Fruit fly (Drosophila melanogaster) whole organism, embryonic: ENCODE results near the gene CG16753.

Source experiments
- Atf-2 ChIP-seq: fragments of 200-800 bp; sonication (Bioruptor generic); optimal IDR thresholded peaks from 2 replicates; lab custom pipeline; 2016; ENCODE audit warnings: missing biosample characterization, missing genetic modification characterization
- Awh ChIP-seq: fragments of 200-800 bp; sonication (Bioruptor generic); IDR thresholded peaks from 2 replicates; pipeline ENCODE4, ENCODE4 v1.3.6; 2022; ENCODE audit warnings: missing biosample characterization, missing genetic modification characterization
- Bgb ChIP-seq: fragments of 200-800 bp; sonication (Bioruptor generic); IDR thresholded peaks from 2 replicates; pipeline ENCODE4 v1.3.6; 2022; ENCODE audit warnings: missing biosample characterization, missing genetic modification characterization; ENCODE audit not compliant: partially characterized antibody
- CG11456 ChIP-seq: fragments of 200-800 bp; sonication (Bioruptor generic); IDR thresholded peaks from 3 replicates; pipeline ENCODE4 v1.3.6; 2022; ENCODE audit warnings: missing biosample characterization, missing genetic modification characterization
- CG11696 ChIP-seq: fragments of 200-800 bp; sonication (Bioruptor generic); IDR thresholded peaks from 2 replicates; pipeline ENCODE4 v1.3.6; 2022; ENCODE audit warnings: missing biosample characterization, missing genetic modification characterization
- CG11723 ChIP-seq: fragments of 200-800 bp; sonication (Bioruptor generic); optimal IDR thresholded peaks from 2 replicates; lab custom pipeline; 2017; ENCODE audit warnings: missing biosample characterization, mild to moderate bottlenecking, missing genetic modification characterization
- CG12104 ChIP-seq: fragments of 200-800 bp; sonication (Bioruptor generic); optimal IDR thresholded peaks from 3 replicates; lab custom pipeline; 2016; ENCODE audit warnings: missing biosample characterization, missing genetic modification characterization
- CG14050 ChIP-seq: fragments of 200-800 bp; sonication (Bioruptor generic); IDR thresholded peaks from 3 replicates; pipeline ENCODE4 v1.3.6; 2022; ENCODE audit warnings: missing biosample characterization, missing genetic modification characterization
- CG15073 ChIP-seq: fragments of 200-800 bp; sonication (Bioruptor generic); optimal IDR thresholded peaks from 2 replicates; lab custom pipeline; 2016; ENCODE audit warnings: missing biosample characterization, missing genetic modification characterization
- CG16779 ChIP-seq: fragments of 200-800 bp; sonication (Bioruptor generic); IDR thresholded peaks from 2 replicates; pipeline ENCODE4 v1.3.6; 2022; ENCODE audit warnings: missing biosample characterization, missing genetic modification characterization
- CG17568 ChIP-seq: fragments of 200-800 bp; sonication (Bioruptor generic); optimal IDR thresholded peaks from 2 replicates; lab custom pipeline; 2018; ENCODE audit warnings: missing biosample characterization, mild to moderate bottlenecking, missing genetic modification characterization, moderate library complexity
- CG17829 ChIP-seq: fragments of 200-800 bp; optimal IDR thresholded peaks from 2 replicates; lab custom pipeline; 2019; ENCODE audit warnings: missing biosample characterization, mild to moderate bottlenecking, missing genetic modification characterization, moderate library complexity
- CG18764 ChIP-seq: fragments of 200-800 bp; sonication (Bioruptor generic); optimal IDR thresholded peaks from 3 replicates; lab custom pipeline; 2016; ENCODE audit warnings: missing biosample characterization, missing genetic modification characterization
- CG3281 ChIP-seq: fragments of 200-800 bp; sonication (Bioruptor generic); optimal IDR thresholded peaks from 3 replicates; lab custom pipeline; 2017; ENCODE audit warnings: missing biosample characterization, mild to moderate bottlenecking, missing genetic modification characterization
- CG3726 ChIP-seq: fragments of 200-800 bp; sonication (Bioruptor generic); IDR thresholded peaks from 3 replicates; pipeline ENCODE4, ENCODE4 v1.3.6; 2022; ENCODE audit warnings: missing biosample characterization, missing genetic modification characterization
- CG5180 ChIP-seq: fragments of 200-800 bp; sonication (Bioruptor generic); optimal IDR thresholded peaks from 3 replicates; lab custom pipeline; 2017; ENCODE audit warnings: missing biosample characterization, missing genetic modification characterization, mild to moderate bottlenecking, moderate library complexity, missing genetic modification reagents
- CG7271 ChIP-seq: fragments of 200-800 bp; sonication (Bioruptor generic); optimal IDR thresholded peaks from 2 replicates; lab custom pipeline; 2018; ENCODE audit warnings: missing biosample characterization, mild to moderate bottlenecking, missing genetic modification characterization, moderate library complexity
- CG7556 ChIP-seq: fragments of 200-800 bp; sonication (Bioruptor generic); optimal IDR thresholded peaks from 2 replicates; lab custom pipeline; 2017; ENCODE audit warnings: missing biosample characterization, mild to moderate bottlenecking, missing genetic modification characterization
- CG7928 ChIP-seq: fragments of 200-800 bp; sonication (Bioruptor generic); optimal IDR thresholded peaks from 2 replicates; lab custom pipeline; 2017; ENCODE audit warnings: missing biosample characterization, mild to moderate bottlenecking, missing genetic modification characterization
- CG9437 ChIP-seq: fragments of 200-800 bp; sonication (Bioruptor generic); optimal IDR thresholded peaks from 2 replicates; lab custom pipeline; 2018; ENCODE audit warnings: missing biosample characterization, mild to moderate bottlenecking, missing genetic modification characterization
- Camta ChIP-seq: fragments of 200-800 bp; sonication (Bioruptor generic); optimal IDR thresholded peaks from 2 replicates; lab custom pipeline; 2016; ENCODE audit warnings: missing biosample characterization, missing genetic modification characterization
- Dip2 ChIP-seq: fragments of 200-800 bp; sonication (Bioruptor generic); IDR thresholded peaks from 2 replicates; pipeline ENCODE4 v1.3.6; 2022; ENCODE audit warnings: missing biosample characterization, missing genetic modification characterization
- Doc2 ChIP-seq: fragments of 200-800 bp; sonication (Bioruptor generic); IDR thresholded peaks from 2 replicates; pipeline ENCODE4 v1.3.6; 2022; ENCODE audit warnings: missing biosample characterization, missing genetic modification characterization
- Doc3 ChIP-seq: fragments of 200-800 bp; sonication (Bioruptor generic); IDR thresholded peaks from 3 replicates; pipeline ENCODE4 v1.3.6; 2022; ENCODE audit warnings: missing biosample characterization, missing genetic modification characterization; ENCODE audit not compliant: partially characterized antibody
- Neu2 ChIP-seq: fragments of 200-800 bp; sonication (Bioruptor generic); optimal IDR thresholded peaks from 3 replicates; lab custom pipeline; 2016; ENCODE audit warnings: missing biosample characterization, missing genetic modification characterization, borderline replicate concordance
- Nf-YB ChIP-seq: fragments of 200-800 bp; sonication (Bioruptor generic); optimal IDR thresholded peaks from 3 replicates; lab custom pipeline; 2019; ENCODE audit warnings: missing biosample characterization, mild to moderate bottlenecking, missing genetic modification characterization, moderate library complexity
- Scr ChIP-seq: fragments of 200-800 bp; sonication (Bioruptor generic); IDR thresholded peaks from 2 replicates; pipeline ENCODE4 v1.3.6; 2022; ENCODE audit warnings: missing biosample characterization, missing genetic modification characterization; ENCODE audit not compliant: partially characterized antibody
- Six4 ChIP-seq: fragments of 200-800 bp; sonication (Bioruptor generic); optimal IDR thresholded peaks from 2 replicates; lab custom pipeline; 2016; ENCODE audit warnings: missing biosample characterization, missing genetic modification characterization
- Stat92E ChIP-seq, 3 experiments: fragments of >200 bp in 2 of 3; fragments of 200-800 bp in 1 of 3; sonication (Bioruptor generic) in 1 of 3; optimal IDR thresholded peaks; 2 replicates each; lab custom pipeline; 2017 to 2019; ENCODE audit warnings: missing biosample characterization in 3 of 3, missing genetic modification characterization in 3 of 3, mild to moderate bottlenecking in 1 of 3, moderate library complexity in 1 of 3
- ash1 ChIP-seq: fragments of 200-800 bp; sonication (Bioruptor generic); optimal IDR thresholded peaks from 2 replicates; lab custom pipeline; 2018; ENCODE audit warnings: missing biosample characterization, mild to moderate bottlenecking, missing genetic modification characterization
- cg ChIP-seq: fragments of 200-800 bp; sonication (Bioruptor generic); optimal IDR thresholded peaks from 3 replicates; lab custom pipeline; 2019; ENCODE audit warnings: missing biosample characterization, mild to moderate bottlenecking, missing genetic modification characterization, moderate library complexity
- crc ChIP-seq: fragments of 200-800 bp; sonication (Bioruptor generic); optimal IDR thresholded peaks from 2 replicates; lab custom pipeline; 2016; ENCODE audit warnings: missing biosample characterization, missing genetic modification characterization
- gcm2 ChIP-seq: fragments of 200-800 bp; sonication (Bioruptor generic); optimal IDR thresholded peaks from 2 replicates; lab custom pipeline; 2016; ENCODE audit warnings: missing biosample characterization, missing genetic modification characterization
- gsb ChIP-seq: fragments of 200-800 bp; sonication (Bioruptor generic); IDR thresholded peaks from 2 replicates; pipeline ENCODE4 v1.3.6; 2022; ENCODE audit warnings: missing biosample characterization, missing genetic modification characterization
- inv ChIP-seq: fragments of 200-800 bp; sonication (Bioruptor generic); IDR thresholded peaks from 2 replicates; pipeline ENCODE4 v1.3.6; 2022; ENCODE audit warnings: missing biosample characterization, missing genetic modification characterization; ENCODE audit not compliant: partially characterized antibody
- lilli ChIP-seq: fragments of 200-800 bp; sonication (Bioruptor generic); optimal IDR thresholded peaks from 3 replicates; lab custom pipeline; 2016; ENCODE audit warnings: missing biosample characterization, missing genetic modification characterization
- mirr ChIP-seq: fragments of 200-800 bp; sonication (Bioruptor generic); optimal IDR thresholded peaks from 3 replicates; lab custom pipeline; 2018; ENCODE audit warnings: missing biosample characterization, mild to moderate bottlenecking, missing genetic modification characterization
- mld ChIP-seq: fragments of 200-800 bp; sonication (Bioruptor generic); IDR thresholded peaks from 3 replicates; pipeline ENCODE4 v1.3.6; 2022; ENCODE audit warnings: missing biosample characterization, missing genetic modification characterization; ENCODE audit not compliant: partially characterized antibody
- psq ChIP-seq: fragments of 200-800 bp; sonication (Bioruptor generic); optimal IDR thresholded peaks from 2 replicates; lab custom pipeline; 2017; ENCODE audit warnings: missing biosample characterization, missing genetic modification characterization
- pum ChIP-seq: fragments of 200-800 bp; sonication (Bioruptor generic); optimal IDR thresholded peaks from 2 replicates; lab custom pipeline; 2016; ENCODE audit warnings: missing biosample characterization, missing genetic modification characterization
- ranshi ChIP-seq: fragments of 200-800 bp; sonication (Bioruptor generic); IDR thresholded peaks from 2 replicates; pipeline ENCODE4 v1.3.6; 2022; ENCODE audit warnings: missing biosample characterization, missing genetic modification characterization
- rib ChIP-seq: fragments of 200-800 bp; sonication (Bioruptor generic); IDR thresholded peaks from 2 replicates; pipeline ENCODE4 v1.3.6; 2022; ENCODE audit warnings: missing biosample characterization, missing genetic modification characterization
- sd ChIP-seq: fragments of 200-800 bp; sonication (Bioruptor generic); optimal IDR thresholded peaks from 3 replicates; lab custom pipeline; 2018; ENCODE audit warnings: missing biosample characterization, mild to moderate bottlenecking, missing genetic modification characterization, moderate library complexity
- slou ChIP-seq: fragments of 200-800 bp; sonication (Bioruptor generic); optimal IDR thresholded peaks from 3 replicates; lab custom pipeline; 2016; ENCODE audit warnings: missing biosample characterization, missing genetic modification characterization
- slp2 ChIP-seq: fragments of 200-800 bp; sonication (Bioruptor generic); optimal IDR thresholded peaks from 2 replicates; lab custom pipeline; 2016; ENCODE audit warnings: missing biosample characterization, missing genetic modification characterization
- tap ChIP-seq: fragments of 200-800 bp; optimal IDR thresholded peaks from 3 replicates; lab custom pipeline; 2019; ENCODE audit warnings: missing biosample characterization, mild to moderate bottlenecking, missing genetic modification characterization, moderate library complexity
- tna ChIP-seq: fragments of 200-800 bp; sonication (Bioruptor generic); IDR thresholded peaks from 2 replicates; pipeline ENCODE4 v1.3.6; 2022; ENCODE audit warnings: missing biosample characterization, missing genetic modification characterization; ENCODE audit not compliant: partially characterized antibody
- tup ChIP-seq: fragments of 200-800 bp; sonication (Bioruptor generic); optimal IDR thresholded peaks from 2 replicates; lab custom pipeline; 2016; ENCODE audit warnings: missing biosample characterization, mild to moderate bottlenecking, missing genetic modification characterization, moderate library complexity

The CG16753 gene

DNA sequence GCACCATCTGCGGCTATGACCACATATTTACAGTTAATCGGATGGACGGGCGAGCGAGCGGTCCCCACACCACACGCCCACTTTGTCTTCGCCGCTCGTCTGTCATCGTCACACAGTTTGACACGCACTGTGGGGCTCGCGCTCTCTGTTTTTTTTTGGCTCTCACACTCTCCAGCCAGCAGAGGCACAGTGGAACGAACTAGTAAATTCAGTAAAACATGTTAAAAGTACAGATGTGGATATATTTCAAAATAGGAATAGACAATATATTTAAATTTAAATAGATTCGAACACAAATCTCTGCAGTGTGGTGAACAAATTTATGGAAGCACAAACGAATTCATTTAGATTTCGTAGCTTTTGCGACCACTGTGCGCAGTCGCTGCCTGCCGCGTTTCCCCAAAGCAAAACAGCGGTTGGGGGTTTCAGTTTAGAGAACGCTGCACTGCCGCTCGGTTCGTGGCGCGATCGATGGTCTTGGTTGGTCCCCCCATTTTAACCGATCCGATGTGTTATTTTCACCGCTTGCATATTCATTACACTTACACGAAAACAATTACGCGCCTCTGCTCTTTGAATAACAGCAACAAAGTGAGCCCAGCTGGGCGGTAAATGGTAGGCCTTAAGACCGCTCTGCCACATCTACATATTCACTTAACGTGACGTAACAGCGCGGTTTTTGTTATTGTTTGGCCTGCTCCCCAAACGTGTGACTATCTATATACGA lies 26.4 kb downstream of the CG16753 start (continued):
- TF ChIP-seq Doc3 (GFP tag; lab: Robert Waterston, UW): peak; percentile 66; the same call in 2 of the 3 replicates
- peak; percentile 98 for TF ChIP-seq tap (tag; lab: Kevin White, UChicago)
- peak; percentile 79 for TF ChIP-seq inv (GFP tag; lab: Robert Waterston, UW)
- peak; percentile 94 for TF ChIP-seq pum (GFP tag; lab: Kevin White, UChicago)
- peak; percentile 94 for TF ChIP-seq slou (GFP tag; lab: Kevin White, UChicago)
- peak; percentile 99 for TF ChIP-seq Six4 (GFP tag; lab: Kevin White, UChicago)
- peak; percentile 94 for TF ChIP-seq psq
- TF ChIP-seq ranshi (GFP tag; lab: Robert Waterston, UW): peak; percentile 99
- peak; percentile 94 for TF ChIP-seq Doc2
- peak; percentile 97 for TF ChIP-seq tup (GFP tag; lab: Kevin White, UChicago)
- peak; percentile 68 for TF ChIP-seq Scr (GFP tag; lab: Robert Waterston, UW)
- TF ChIP-seq CG7271 (tag; lab: Kevin White, UChicago): peak; percentile 84
- peak; percentile 72; the same call in 1 of the 3 replicates for TF ChIP-seq mld (GFP tag; lab: Robert Waterston, UW)
- TF ChIP-seq Atf-2: peak; percentile 95
- peak; percentile 97 for TF ChIP-seq gsb (GFP tag; lab: Robert Waterston, UW)
- peak; percentile 72 for TF ChIP-seq cg
- TF ChIP-seq Nf-YB: peak; percentile 88
- TF ChIP-seq sd (tag; lab: Kevin White, UChicago): peak; percentile 93
- peak; percentile 98 for TF ChIP-seq CG11723 (GFP tag; lab: Kevin White, UChicago)
- TF ChIP-seq CG17829 (tag; lab: Kevin White, UChicago): peak; percentile 98
- TF ChIP-seq CG11696 (GFP tag; lab: Robert Waterston, UW): peak; percentile 94
- peak; percentile 99 for TF ChIP-seq CG3281 (GFP tag; lab: Kevin White, UChicago)
- TF ChIP-seq gcm2 (GFP tag; lab: Kevin White, UChicago): peak; percentile 97
- TF ChIP-seq rib (GFP tag; lab: Robert Waterston, UW): peak; percentile 98
- TF ChIP-seq Bgb (GFP tag; lab: Robert Waterston, UW): peak; percentile 81
- peak; percentile 98 for TF ChIP-seq CG17568
- TF ChIP-seq Stat92E (GFP tag; optimal IDR thresholded peaks at IDR 0.05; lab: Kevin White, UChicago): peak in 1 of 3 experiments; percentile 86
- peak; percentile 98 for TF ChIP-seq CG11456 (GFP tag; lab: Robert Waterston, UW)
- peak; percentile 77 for TF ChIP-seq ash1
- peak; percentile 97 for TF ChIP-seq CG16779
- peak; percentile 82 for TF ChIP-seq CG7928 (GFP tag; lab: Kevin White, UChicago)
- peak; percentile 72 for TF ChIP-seq Dip2
- peak; percentile 92 for TF ChIP-seq crc (GFP tag; lab: Kevin White, UChicago)
- TF ChIP-seq CG18764 (GFP tag; lab: Kevin White, UChicago): peak; percentile 96
- TF ChIP-seq Neu2 (GFP tag; lab: Kevin White, UChicago): peak; percentile 66
- peak; percentile 94 for TF ChIP-seq slp2 (GFP tag; lab: Kevin White, UChicago)
- peak; percentile 87 for TF ChIP-seq CG15073 (GFP tag; lab: Kevin White, UChicago)
- peak; percentile 97 for TF ChIP-seq mirr (GFP tag; lab: Kevin White, UChicago)
- TF ChIP-seq CG9437 (GFP tag; lab: Kevin White, UChicago): peak; percentile 91
- peak; percentile 85 for TF ChIP-seq tna (GFP tag; lab: Robert Waterston, UW)
- TF ChIP-seq Camta (GFP tag; lab: Kevin White, UChicago): peak; percentile 94
- peak; percentile 99 for TF ChIP-seq lilli (GFP tag; lab: Kevin White, UChicago)
- peak; percentile 91 for TF ChIP-seq CG5180 (GFP tag; lab: Kevin White, UChicago)
- peak; percentile 99 for TF ChIP-seq Awh (GFP tag; lab: Robert Waterston, UW)
- peak; percentile 97 for TF ChIP-seq CG3726 (GFP tag; lab: Robert Waterston, UW)
- peak; percentile 98 for TF ChIP-seq CG14050 (GFP tag; lab: Robert Waterston, UW)
- TF ChIP-seq CG12104 (GFP tag; lab: Kevin White, UChicago): peak; percentile 97
- peak; percentile 98 for TF ChIP-seq CG7556
